Fruit fly (Drosophila melanogaster) whole organism, wandering third instar larva: ENCODE results near the gene CG5641.

ENCODE experiments used
- br ChIP-seq: fragments of 200-800 bp; sonication (Bioruptor generic); optimal IDR thresholded peaks from 2 replicates; lab custom pipeline; 2016; ENCODE audit warnings: missing biosample characterization, missing genetic modification characterization
- brk ChIP-seq: fragments of 200-800 bp; sonication (Bioruptor generic); optimal IDR thresholded peaks from 2 replicates; lab custom pipeline; 2016; ENCODE audit warnings: missing biosample characterization, mild to moderate bottlenecking, missing genetic modification characterization
- ey ChIP-seq: fragments of 200-800 bp; sonication (Bioruptor generic); optimal IDR thresholded peaks from 2 replicates; lab custom pipeline; 2016; ENCODE audit warnings: missing biosample characterization, missing genetic modification characterization
- fru ChIP-seq: fragments of 200-800 bp; sonication (Bioruptor generic); optimal IDR thresholded peaks from 3 replicates; lab custom pipeline; 2016; ENCODE audit warnings: missing biosample characterization, mild to moderate bottlenecking, missing genetic modification characterization
- h ChIP-seq: fragments of 200-800 bp; sonication (Bioruptor generic); optimal IDR thresholded peaks from 3 replicates; lab custom pipeline; 2016; ENCODE audit warnings: missing biosample characterization, mild to moderate bottlenecking, missing genetic modification characterization
- jim ChIP-seq: fragments of 175-275, 200-325 bp; sonication (Bioruptor generic); optimal IDR thresholded peaks from 2 replicates; lab custom pipeline; 2016; ENCODE audit warnings: missing biosample characterization, mild to moderate bottlenecking, missing genetic modification characterization
- lola ChIP-seq: fragments of >200 bp; optimal IDR thresholded peaks from 2 replicates; lab custom pipeline; 2017; ENCODE audit warnings: missing biosample characterization, missing genetic modification characterization
- psq ChIP-seq: fragments of 200-800 bp; sonication (Bioruptor generic); optimal IDR thresholded peaks from 3 replicates; lab custom pipeline; 2017; ENCODE audit warnings: missing biosample characterization, mild to moderate bottlenecking, missing genetic modification characterization, moderate library complexity
- tai ChIP-seq: sonication (Bioruptor generic); optimal IDR thresholded peaks from 2 replicates; lab custom pipeline; 2016; ENCODE audit warnings: missing biosample characterization, missing genetic modification characterization
- woc ChIP-seq: sonication (Bioruptor generic); optimal IDR thresholded peaks from 2 replicates; lab custom pipeline; 2016; ENCODE audit warnings: missing biosample characterization, mild to moderate bottlenecking, missing genetic modification characterization

DNA sequence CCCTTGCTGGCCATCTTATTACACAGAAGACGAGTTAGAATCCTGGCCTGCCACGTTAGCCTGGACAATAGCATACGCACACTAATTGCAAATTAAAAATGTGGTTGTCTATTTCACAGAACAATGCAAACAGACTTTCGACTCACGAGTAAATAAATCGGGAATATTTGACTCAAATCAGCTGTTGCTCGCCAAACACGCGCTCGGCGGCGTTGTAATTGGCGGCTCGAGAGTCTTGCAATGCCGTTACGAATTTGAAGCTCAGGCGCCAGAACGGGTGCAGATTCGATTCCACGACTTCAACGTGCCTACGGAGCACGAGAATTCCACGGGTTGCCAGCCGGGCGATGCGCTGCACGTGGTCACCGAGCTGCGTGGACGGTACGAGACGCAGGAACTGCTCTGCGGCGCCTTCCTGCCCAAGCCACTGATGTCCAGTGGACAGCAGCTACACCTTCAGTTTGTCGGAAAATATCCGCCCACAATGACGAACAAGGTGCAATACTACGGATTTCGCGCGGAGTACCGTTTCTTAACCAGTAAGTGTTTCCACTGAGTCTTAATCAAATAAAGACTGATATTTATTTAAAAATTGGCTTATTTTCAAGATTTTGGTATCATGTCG, 27.3 kb downstream of the CG5641 start, which contains the start of gene DNAlig3:
- no peak for TF ChIP-seq woc (GFP tag; lab: Kevin White, UChicago)
- no peak for TF ChIP-seq fru (GFP tag; lab: Kevin White, UChicago)
- TF ChIP-seq jim: no peak
- TF ChIP-seq psq (GFP tag; lab: Kevin White, UChicago): no peak
- no peak for TF ChIP-seq h
- TF ChIP-seq ey (GFP tag; lab: Kevin White, UChicago): no peak
- no peak for TF ChIP-seq tai (GFP tag; lab: Kevin White, UChicago)
- TF ChIP-seq brk (GFP tag; lab: Kevin White, UChicago): no peak
- TF ChIP-seq lola: no peak
- no peak for TF ChIP-seq br (GFP tag; lab: Kevin White, UChicago)
